5 fruit fly cellular contexts compared by ENCODE assay signal in genomic region chr3L:22737732-22738611, dm6.
TF ChIP-seq lines count a peak whose summit lies in the region.

Gene CG11241, minus strand, starts transcription at chr3L:22738420.

- TF ChIP-seq CTCF in whole organism, embryonic (GFP tag; optimal IDR thresholded peaks at IDR 0.05; lab: Kevin White, UChicago): no peak

TF ChIP-seq in whole organism, adult, 20 proteins besides CTCF, POLR2A, EP300 and RAD21 (continues in another document):
- TF ChIP-seq CG7101 (tag; optimal IDR thresholded peaks at IDR 0.05; lab: Kevin White, UChicago) (no peak), tj (GFP tag; optimal IDR thresholded peaks at IDR 0.05; lab: Kevin White, UChicago) (no peak), ovo (GFP tag; optimal IDR thresholded peaks at IDR 0.05; lab: Kevin White, UChicago) (peak; percentile 30), CG1620 (GFP tag; optimal IDR thresholded peaks at IDR 0.05; lab: Kevin White, UChicago) (no peak), CG33017 (tag; optimal IDR thresholded peaks at IDR 0.05; lab: Kevin White, UChicago) (no peak), CG11617 (GFP tag; optimal IDR thresholded peaks at IDR 0.05; lab: Kevin White, UChicago) (no peak), CG7045 (GFP tag; optimal IDR thresholded peaks at IDR 0.05; lab: Kevin White, UChicago) (no peak), CG5204 (GFP tag; optimal IDR thresholded peaks at IDR 0.05; lab: Kevin White, UChicago) (no peak), cnc (optimal IDR thresholded peaks at IDR 0.05; lab: Kevin White, UChicago) (no peak), Mnt (GFP tag; optimal IDR thresholded peaks at IDR 0.05; lab: Kevin White, UChicago) (peak; percentile 74), Crg-1 (GFP tag; optimal IDR thresholded peaks at IDR 0.05; lab: Kevin White, UChicago) (no peak), CG12768 (GFP tag; optimal IDR thresholded peaks at IDR 0.05; lab: Kevin White, UChicago) (peak; percentile 1), bab1 (GFP tag; optimal IDR thresholded peaks at IDR 0.05; lab: Kevin White, UChicago) (no peak), kay (GFP tag; lab: Kevin White, UChicago; ENCODE audit: borderline replicate concordance) (peak; percentile 26), cic (GFP tag; optimal IDR thresholded peaks at IDR 0.05; lab: Kevin White, UChicago) (peak; percentile 10), toe (GFP tag; optimal IDR thresholded peaks at IDR 0.05; lab: Kevin White, UChicago) (no peak), Hr96 (GFP tag; optimal IDR thresholded peaks at IDR 0.05; lab: Kevin White, UChicago) (peak; percentile 3), CG14711 (tag; optimal IDR thresholded peaks at IDR 0.05; lab: Kevin White, UChicago) (no peak), Clk (GFP tag; optimal IDR thresholded peaks at IDR 0.05; lab: Kevin White, UChicago) (no peak)

TF ChIP-seq in whole organism, embryonic, 481 proteins besides CTCF, POLR2A, EP300 and RAD21 (continues in another document):
- TF ChIP-seq Jarid2 (GFP tag; optimal IDR thresholded peaks at IDR 0.05; lab: Kevin White, UChicago): peak; percentile 40
- TF ChIP-seq CG8290 (GFP tag; optimal IDR thresholded peaks at IDR 0.05; lab: Kevin White, UChicago): no peak
- TF ChIP-seq CG8290 (tag; optimal IDR thresholded peaks at IDR 0.05; lab: Kevin White, UChicago): peak in 1 of 2 experiments; percentile 1
- TF ChIP-seq HmgZ (tag; optimal IDR thresholded peaks at IDR 0.05; lab: Kevin White, UChicago): peak; percentile 15
- TF ChIP-seq CG5180 (GFP tag; optimal IDR thresholded peaks at IDR 0.05; lab: Kevin White, UChicago): no peak
- TF ChIP-seq CG34376 (GFP tag; optimal IDR thresholded peaks at IDR 0.05; lab: Kevin White, UChicago): peak; percentile 24
- peak; percentile 84 for TF ChIP-seq ftz-f1 (GFP tag; optimal IDR thresholded peaks at IDR 0.05; lab: Kevin White, UChicago)
- peak; percentile 64 for TF ChIP-seq Med (GFP tag; lab: Kevin White, UChicago)
- TF ChIP-seq ro (GFP tag; IDR thresholded peaks at IDR 0.05; lab: Robert Waterston, UW): no peak
- TF ChIP-seq CG10209 (GFP tag; optimal IDR thresholded peaks at IDR 0.05; lab: Kevin White, UChicago): no peak
- TF ChIP-seq CG12769 (tag; optimal IDR thresholded peaks at IDR 0.05; lab: Kevin White, UChicago): peak; percentile 45
- TF ChIP-seq CG3995 (GFP tag; optimal IDR thresholded peaks at IDR 0.05; lab: Kevin White, UChicago): peak; percentile 51
- peak in 1 of 2 experiments; percentile 18 for TF ChIP-seq Hr78 (GFP tag; optimal IDR thresholded peaks at IDR 0.05; lab: Kevin White, UChicago)
- peak; percentile 62 for TF ChIP-seq Elba2 (GFP tag; optimal IDR thresholded peaks at IDR 0.05; lab: Kevin White, UChicago)
- TF ChIP-seq Hey (tag; optimal IDR thresholded peaks at IDR 0.05; lab: Kevin White, UChicago): peak; percentile 72
- peak; percentile 22 for TF ChIP-seq exex (tag; optimal IDR thresholded peaks at IDR 0.05; lab: Kevin White, UChicago)
- TF ChIP-seq grn (GFP tag; optimal IDR thresholded peaks at IDR 0.05; lab: Kevin White, UChicago): peak; percentile 45
- peak; percentile 32 for TF ChIP-seq CG15479 (GFP tag; optimal IDR thresholded peaks at IDR 0.05; lab: Kevin White, UChicago)
- TF ChIP-seq cwo (GFP tag; optimal IDR thresholded peaks at IDR 0.05; lab: Kevin White, UChicago): peak; percentile 77

TF ChIP-seq in whole organism, prepupa, 60 proteins besides CTCF, POLR2A, EP300 and RAD21:
- peak; percentile 24 for TF ChIP-seq Hr39 (GFP tag; optimal IDR thresholded peaks at IDR 0.05; lab: Kevin White, UChicago)
- no peak for TF ChIP-seq Ets96B (tag; optimal IDR thresholded peaks at IDR 0.05; lab: Kevin White, UChicago)
- peak; percentile 22 for TF ChIP-seq CG6854 (GFP tag; optimal IDR thresholded peaks at IDR 0.05; lab: Kevin White, UChicago)
- TF ChIP-seq topi (GFP tag; optimal IDR thresholded peaks at IDR 0.05; lab: Kevin White, UChicago): no peak
- peak; percentile 62 for TF ChIP-seq fkh (GFP tag; optimal IDR thresholded peaks at IDR 0.05; lab: Kevin White, UChicago)
- TF ChIP-seq CG1621 (tag; optimal IDR thresholded peaks at IDR 0.05; lab: Kevin White, UChicago): peak; percentile 12
- no peak for TF ChIP-seq spab (GFP tag; optimal IDR thresholded peaks at IDR 0.05; lab: Kevin White, UChicago)
- TF ChIP-seq svp (GFP tag; lab: Kevin White, UChicago): no peak
- no peak for TF ChIP-seq CG6276 (GFP tag; optimal IDR thresholded peaks at IDR 0.05; lab: Kevin White, UChicago)
- TF ChIP-seq eg (GFP tag; IDR thresholded peaks at IDR 0.05; lab: Robert Waterston, UW): no peak
- peak; percentile 4 for TF ChIP-seq Sox14 (GFP tag; optimal IDR thresholded peaks at IDR 0.05; lab: Kevin White, UChicago)

TF ChIP-seq in whole organism, pupa, 21 proteins besides CTCF, POLR2A, EP300 and RAD21:
- TF ChIP-seq CG15710 (tag; optimal IDR thresholded peaks at IDR 0.05; lab: Kevin White, UChicago) (no peak), EcR (GFP tag; optimal IDR thresholded peaks at IDR 0.05; lab: Kevin White, UChicago) (peak; percentile 79)

TF ChIP-seq in whole organism, wandering third instar larva, 38 proteins besides CTCF, POLR2A, EP300 and RAD21:
- TF ChIP-seq br (GFP tag; optimal IDR thresholded peaks at IDR 0.05; lab: Kevin White, UChicago) (peak; percentile 19), Hr78 (GFP tag; optimal IDR thresholded peaks at IDR 0.05; lab: Kevin White, UChicago) (no peak), fru (GFP tag; optimal IDR thresholded peaks at IDR 0.05; lab: Kevin White, UChicago) (peak; percentile 44), Rel (GFP tag; optimal IDR thresholded peaks at IDR 0.05; lab: Kevin White, UChicago) (no peak), Rel (tag; optimal IDR thresholded peaks at IDR 0.05; lab: Kevin White, UChicago) (peak; percentile 26), Dif (GFP tag; optimal IDR thresholded peaks at IDR 0.05; lab: Kevin White, UChicago; ENCODE audit: partially characterized antibody) (peak; percentile 58), h (GFP tag; optimal IDR thresholded peaks at IDR 0.05; lab: Kevin White, UChicago) (peak; percentile 26), lola (GFP tag; optimal IDR thresholded peaks at IDR 0.05; lab: Kevin White, UChicago) (no peak), CrebA (GFP tag; optimal IDR thresholded peaks at IDR 0.05; lab: Kevin White, UChicago; ENCODE audit: borderline replicate concordance) (no peak), dl (GFP tag; optimal IDR thresholded peaks at IDR 0.05; lab: Kevin White, UChicago; ENCODE audit: insufficient read depth in 1 of 2, partially characterized antibody in 2 of 2) (peak in 1 of 2 experiments; percentile 62), rgr (GFP tag; optimal IDR thresholded peaks at IDR 0.05; lab: Kevin White, UChicago) (peak; percentile 16), Hr83 (GFP tag; optimal IDR thresholded peaks at IDR 0.05; lab: Kevin White, UChicago; ENCODE audit: poor library complexity, severe bottlenecking) (peak; percentile 54)
